Fruit fly (Drosophila melanogaster) Kc167 (cell line): ENCODE results near the gene loh.

Experiments
- Myc ChIP-seq: fragments of >200 bp; optimal IDR thresholded peaks from 2 replicates; lab custom pipeline; 2017; ENCODE audit warnings: missing external identifiers
- h ChIP-seq: fragments of >200 bp; optimal IDR thresholded peaks from 3 replicates; lab custom pipeline; 2018; ENCODE audit warnings: missing external identifiers
- insv ChIP-seq: fragments of >200 bp; optimal IDR thresholded peaks from 3 replicates; lab custom pipeline; 2018; ENCODE audit warnings: missing external identifiers
- psq ChIP-seq: fragments of >200 bp; optimal IDR thresholded peaks from 2 replicates; lab custom pipeline; 2017; ENCODE audit warnings: missing external identifiers
- ttk ChIP-seq: sonication (Bioruptor generic); optimal IDR thresholded peaks from 2 replicates; lab custom pipeline; 2017; ENCODE audit warnings: missing external identifiers

- TF ChIP-seq ttk (lab: Kevin White, UChicago) (no peak), psq (lab: Kevin White, UChicago) (no peak), h (no peak), insv (lab: Kevin White, UChicago) (no peak), Myc (no peak)
Measured at dm6 chr2L:10468978-10469377, 26.6 kb downstream of the loh start.
